Worm (Caenorhabditis elegans): ENCODE measurements around the gene Y43B11AR.1.

DNA sequence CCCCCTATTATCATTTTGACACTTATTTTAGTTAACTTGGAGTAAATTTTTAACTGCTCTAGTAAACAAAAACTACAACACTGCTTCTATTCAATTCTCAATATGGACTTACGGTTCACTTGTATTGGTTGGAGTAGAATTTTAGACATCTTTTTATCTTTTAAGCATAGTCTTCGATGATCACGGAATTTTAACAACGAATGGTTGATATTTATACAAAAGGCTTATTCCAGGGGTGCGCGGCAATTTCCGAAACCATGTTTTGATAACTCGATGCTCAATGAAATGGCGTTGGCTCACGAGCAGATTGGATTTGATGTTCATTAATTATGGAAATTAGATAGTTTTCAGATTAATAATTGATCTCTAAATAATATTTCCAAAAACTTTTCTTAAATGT lies 37.9 kb upstream of the Y43B11AR.1 start:
- TF ChIP-seq nfya-1 (tag; optimal IDR thresholded peaks at IDR 0.05) (no peak), lin-11 (tag; optimal IDR thresholded peaks at IDR 0.05) (no peak), pqm-1 (tag; optimal IDR thresholded peaks at IDR 0.05) (no peak), elt-4 (tag; optimal IDR thresholded peaks at IDR 0.05) (no peak), fkh-10 (GFP tag; optimal IDR thresholded peaks at IDR 0.05) (no peak), ttx-3 (tag; optimal IDR thresholded peaks at IDR 0.05) (no peak), pag-3 (tag; optimal IDR thresholded peaks at IDR 0.05; ENCODE audit: borderline replicate concordance) (no peak), sdc-2 (tag; optimal IDR thresholded peaks at IDR 0.05) (no peak), sox-4 (tag; optimal IDR thresholded peaks at IDR 0.05) (no peak), pha-2 (tag; optimal IDR thresholded peaks at IDR 0.05) (no peak)
